Worm (Caenorhabditis elegans): ENCODE data around the gene C28A5.2.

The C28A5.2 gene

DNA sequence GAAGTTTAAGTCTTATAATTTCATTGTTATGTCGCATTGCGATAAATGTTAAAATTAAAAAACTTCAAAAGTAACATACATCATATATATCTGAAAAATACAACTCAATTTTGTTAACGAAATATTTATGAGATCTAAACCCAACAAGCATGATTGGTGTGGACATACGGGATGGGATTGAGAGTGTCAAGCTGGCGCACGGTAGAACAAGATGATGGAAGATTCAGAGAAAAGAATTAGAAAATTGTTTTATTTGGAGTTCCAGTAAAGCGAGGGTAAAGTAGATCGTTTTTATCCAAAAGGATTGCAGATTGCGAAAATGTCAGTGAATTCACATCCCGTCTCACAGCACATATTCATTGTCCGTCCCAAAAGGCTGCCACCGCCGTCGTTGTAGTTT, 37.5 kb upstream of the C28A5.2 start (continued):
- TF ChIP-seq unc-62 (GFP tag; optimal IDR thresholded peaks at IDR 0.05 in 1 of 2) (no peak), unc-62 (tag; optimal IDR thresholded peaks at IDR 0.05) (no peak)

DNA sequence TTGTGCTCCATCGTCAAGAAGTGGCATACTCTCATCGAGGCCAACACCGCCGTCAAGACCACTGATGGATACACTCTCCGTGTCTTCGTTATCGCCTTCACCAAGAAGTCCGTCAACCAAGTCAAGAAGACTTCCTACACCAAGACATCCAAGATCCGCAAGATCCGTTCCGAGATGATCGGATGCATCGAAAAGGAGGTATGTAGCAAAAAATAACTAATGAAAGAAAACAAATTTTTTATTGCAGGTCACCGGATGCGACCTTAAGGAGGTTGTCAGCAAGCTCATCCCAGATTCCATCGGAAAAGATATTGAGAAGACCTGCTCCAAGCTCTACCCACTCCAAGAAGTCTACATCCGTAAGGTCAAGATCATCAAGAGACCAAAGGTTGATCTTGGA, 37.0 kb upstream of the C28A5.2 start:
- TF ChIP-seq unc-62 (GFP tag; optimal IDR thresholded peaks at IDR 0.05 in 1 of 2) (peak in 1 of 2 experiments; percentile 95), unc-62 (tag; optimal IDR thresholded peaks at IDR 0.05) (no peak), tag-97 (GFP tag; IDR thresholded peaks at IDR 0.05) (no peak), mxl-3 (GFP tag; optimal IDR thresholded peaks at IDR 0.05) (no peak), dmd-8 (GFP tag; IDR thresholded peaks at IDR 0.05) (0 out of 2 replicates have a peak, but pooled peaks have one; percentile 27), zfp-3 (GFP tag; conservative IDR thresholded peaks at IDR 0.05) (no peak), lin-29 (GFP tag; IDR thresholded peaks at IDR 0.05) (no peak), ceh-20 (GFP tag; IDR thresholded peaks at IDR 0.05) (no peak)

DNA sequence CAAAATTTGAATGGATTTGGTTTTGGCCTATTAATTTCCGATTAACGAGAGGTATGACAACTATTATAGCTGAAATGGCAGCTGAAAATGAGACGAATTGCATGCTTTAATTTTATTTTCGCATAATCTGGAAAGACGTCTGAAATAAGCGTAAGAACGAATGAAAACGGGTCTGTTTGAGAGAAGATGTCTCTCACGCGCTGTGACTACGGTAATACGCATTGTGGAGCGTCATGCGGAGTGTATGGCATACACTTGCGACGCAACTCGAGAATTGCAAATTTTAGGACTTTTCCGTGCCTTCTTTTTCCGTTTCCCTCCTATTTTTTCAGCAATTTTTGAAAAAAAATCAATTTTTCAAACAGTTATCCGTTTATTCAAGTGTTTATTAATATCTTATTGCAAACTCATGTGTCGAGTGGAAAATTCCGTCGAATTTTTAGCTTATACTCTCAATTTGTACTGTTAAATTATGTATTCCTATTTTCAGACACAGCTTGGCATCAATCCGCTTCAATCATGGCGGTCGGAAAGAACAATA, 36.2 kb upstream of the C28A5.2 start, which contains the start of gene rps-1:
Gene rps-1, plus strand, starts transcription at position 491 of the 541 bp plus-strand sequence.
- no peak for TF ChIP-seq ceh-62 (tag; optimal IDR thresholded peaks at IDR 0.05)
- peak; percentile 57; the same call in 1 of the 2 replicates for TF ChIP-seq zip-11 (GFP tag; IDR thresholded peaks at IDR 0.05)
- TF ChIP-seq F49E8.2 (tag; optimal IDR thresholded peaks at IDR 0.05; ENCODE audit: borderline replicate concordance), result peak; percentile 87
- TF ChIP-seq madf-5 (GFP tag; IDR thresholded peaks at IDR 0.05), result peak in 1 of 2 experiments; percentile 86; a peak in 2 of 4 replicates
- 0 out of 2 replicates have a peak, but pooled peaks have one; percentile 48 for TF ChIP-seq dmd-8 (GFP tag; IDR thresholded peaks at IDR 0.05)
- peak; percentile 95 for TF ChIP-seq vab-7 (GFP tag; IDR thresholded peaks at IDR 0.05)
- TF ChIP-seq mdt-29 (GFP tag; IDR thresholded peaks at IDR 0.05), result peak; percentile 93
- TF ChIP-seq nhr-6 (tag; optimal IDR thresholded peaks at IDR 0.05), result peak; percentile 95
- TF ChIP-seq F10B5.3 (tag; optimal IDR thresholded peaks at IDR 0.05), result peak; percentile 92
- TF ChIP-seq skn-1 (tag; optimal IDR thresholded peaks at IDR 0.05), result peak; percentile 96
- peak; percentile 57 for TF ChIP-seq nhr-76 (tag; optimal IDR thresholded peaks at IDR 0.05)
- TF ChIP-seq T20F7.1 (GFP tag; optimal IDR thresholded peaks at IDR 0.05), result peak; percentile 95
- peak; percentile 99 for TF ChIP-seq hlh-30 (tag; optimal IDR thresholded peaks at IDR 0.05; ENCODE audit: insufficient read depth)
- TF ChIP-seq nhr-11 (tag; optimal IDR thresholded peaks at IDR 0.05), result peak; percentile 99
- peak; percentile 17 for TF ChIP-seq R02D3.7 (tag; optimal IDR thresholded peaks at IDR 0.05)
- TF ChIP-seq daf-8 (GFP tag; IDR thresholded peaks at IDR 0.05), result 0 out of 2 replicates have a peak, but pooled peaks have one; percentile 66
- TF ChIP-seq F44E2.7 (GFP tag; IDR thresholded peaks at IDR 0.05), result no peak; the same call in 1 of the 2 replicates
- peak; percentile 87 for TF ChIP-seq ces-1 (GFP tag; optimal IDR thresholded peaks at IDR 0.05)
- TF ChIP-seq tag-97 (GFP tag; IDR thresholded peaks at IDR 0.05), result no peak
- peak; percentile 14 to 74 for TF ChIP-seq ZK546.5 (tag; optimal IDR thresholded peaks at IDR 0.05)
- TF ChIP-seq zag-1 (tag; optimal IDR thresholded peaks at IDR 0.05), result no peak
- TF ChIP-seq Y5F2A.4 (GFP tag; optimal IDR thresholded peaks at IDR 0.05), result peak; percentile 91
- peak; percentile 93 to 96 for TF ChIP-seq mdl-1 (tag; optimal IDR thresholded peaks at IDR 0.05)
- peak; percentile 82 for TF ChIP-seq snpc-1.2 (GFP tag; IDR thresholded peaks at IDR 0.05)
- TF ChIP-seq pha-4 (GFP tag; IDR thresholded peaks at IDR 0.05), result peak; percentile 97
- TF ChIP-seq pha-4 (tag; optimal IDR thresholded peaks at IDR 0.05), result peak; percentile 98
- peak; percentile 95 for TF ChIP-seq nhr-28 (tag; optimal IDR thresholded peaks at IDR 0.05)
- TF ChIP-seq T26A8.4 (GFP tag; IDR thresholded peaks at IDR 0.05), result peak; percentile 98
- TF ChIP-seq pqm-1 (tag; optimal IDR thresholded peaks at IDR 0.05), result peak; percentile 76
- peak; percentile 96 for TF ChIP-seq F37D6.2 (tag; optimal IDR thresholded peaks at IDR 0.05)
- TF ChIP-seq unc-62 (GFP tag; optimal IDR thresholded peaks at IDR 0.05 in 1 of 2), result peak in 1 of 2 experiments; percentile 99
- no peak for TF ChIP-seq unc-62 (tag; optimal IDR thresholded peaks at IDR 0.05)
- TF ChIP-seq fkh-10 (GFP tag; optimal IDR thresholded peaks at IDR 0.05), result peak; percentile 94
- peak; percentile 99 for TF ChIP-seq mep-1 (tag; optimal IDR thresholded peaks at IDR 0.05)
- TF ChIP-seq daf-16 (GFP tag; optimal IDR thresholded peaks at IDR 0.05), result peak; percentile 56 to 95
- TF ChIP-seq daf-16 (tag; optimal IDR thresholded peaks at IDR 0.05), result peak; percentile 58
- peak; percentile 38; the same call in 1 of the 2 replicates for TF ChIP-seq lim-7 (GFP tag; IDR thresholded peaks at IDR 0.05)
- TF ChIP-seq lin-38 (GFP tag; IDR thresholded peaks at IDR 0.05), result peak; percentile 95
- TF ChIP-seq tra-1 (GFP tag; IDR thresholded peaks at IDR 0.05), result peak; percentile 99
- TF ChIP-seq lin-1 (GFP tag; IDR thresholded peaks at IDR 0.05), result peak; percentile 97
- peak; percentile 96 for TF ChIP-seq jun-1 (tag; optimal IDR thresholded peaks at IDR 0.05)
- TF ChIP-seq saeg-2 (GFP tag; IDR thresholded peaks at IDR 0.05), result peak; percentile 92
- TF ChIP-seq egl-27 (tag; optimal IDR thresholded peaks at IDR 0.05), result no peak
